Worm (Caenorhabditis elegans) whole organism, L4 larva: ENCODE measurements around the gene otpl-1.

Experiments used
- R02D3.7 ChIP-seq: fragments of 150-350 bp; sonication (generic microtip); optimal IDR thresholded peaks from 3 replicates; lab custom pipeline; 2014; ENCODE audit warnings: missing biosample characterization, missing genetic modification characterization
- aha-1 ChIP-seq: fragments of 150-350 bp; peaks from one replicate; lab custom pipeline; 2014; ENCODE audit warnings: missing biosample characterization, missing genetic modification characterization
- ces-1 ChIP-seq: fragments of 150-350 bp; sonication (generic microtip); optimal IDR thresholded peaks from 4 replicates; lab custom pipeline; 2014; ENCODE audit warnings: missing biosample characterization, missing genetic modification reagents, missing genetic modification characterization
- fkh-10 ChIP-seq: fragments of 150-350 bp; optimal IDR thresholded peaks from 2 replicates; lab custom pipeline; 2014; ENCODE audit warnings: missing biosample characterization, missing genetic modification reagents, missing genetic modification characterization
- lin-39 ChIP-seq: fragments of 150-350 bp; optimal IDR thresholded peaks from 2 replicates; lab custom pipeline; 2014; ENCODE audit warnings: missing biosample characterization, missing genetic modification reagents, missing genetic modification characterization
- nhr-25 ChIP-seq: sonication (generic microtip); optimal IDR thresholded peaks from 2 replicates; lab custom pipeline; 2017; ENCODE audit warnings: missing genetic modification characterization, mild to moderate bottlenecking, missing compliant biosample characterization, antibody characterized with exemption, moderate library complexity, borderline replicate concordance; ENCODE audit not compliant: insufficient read depth

Gene otpl-1

ce11 chrIV:3626447-3626846 is 57.7 kb downstream of the otpl-1 start:
- TF ChIP-seq aha-1 (tag; lab: Kevin White, UChicago) = no peak
- no peak for TF ChIP-seq R02D3.7
- TF ChIP-seq nhr-25 (tag; lab: Kevin White, UChicago) = no peak
- TF ChIP-seq fkh-10 (GFP tag; lab: Kevin White, UChicago) = peak; percentile 47
- TF ChIP-seq ces-1 (GFP tag; lab: Kevin White, UChicago) = peak; percentile 58
- TF ChIP-seq lin-39 (tag; lab: Kevin White, UChicago) = no peak
